Fruit fly (Drosophila melanogaster): Measurements from ENCODE around the gene CG4594.
A peak's percentile ranks its signal among the peaks of the same experiment; 100 is the strongest.

CG4594 gene

dm6 chr2L:9945086-9945485 is 25.1 kb downstream of the CG4594 start:
- peak; percentile 49 for TF ChIP-seq CG9139 (GFP tag; optimal IDR thresholded peaks at IDR 0.05)
- no peak for TF ChIP-seq CG31627 (GFP tag; optimal IDR thresholded peaks at IDR 0.05)
- no peak for TF ChIP-seq Hr38 (GFP tag; optimal IDR thresholded peaks at IDR 0.05)
- TF ChIP-seq Ets96B (tag; optimal IDR thresholded peaks at IDR 0.05): no peak
- TF ChIP-seq esn (GFP tag; optimal IDR thresholded peaks at IDR 0.05): peak; percentile 2
- peak; percentile 42 for TF ChIP-seq CG6808 (GFP tag; optimal IDR thresholded peaks at IDR 0.05)
- TF ChIP-seq CG16779 (tag; optimal IDR thresholded peaks at IDR 0.05): peak; percentile 14
- no peak for TF ChIP-seq Met (GFP tag; optimal IDR thresholded peaks at IDR 0.05)
- no peak for TF ChIP-seq CG7368 (GFP tag; optimal IDR thresholded peaks at IDR 0.05)
- TF ChIP-seq Eip93F (GFP tag; optimal IDR thresholded peaks at IDR 0.05): no peak
- TF ChIP-seq CG11902 (GFP tag; optimal IDR thresholded peaks at IDR 0.05): no peak
- TF ChIP-seq Blimp-1 (GFP tag; optimal IDR thresholded peaks at IDR 0.05): no peak
- TF ChIP-seq Eip78C (GFP tag): peak; percentile 71
- TF ChIP-seq net (GFP tag; optimal IDR thresholded peaks at IDR 0.05): no peak
- TF ChIP-seq CG8632 (GFP tag; optimal IDR thresholded peaks at IDR 0.05): no peak
- TF ChIP-seq CG10669 (GFP tag; optimal IDR thresholded peaks at IDR 0.05): peak; percentile 22
- TF ChIP-seq Smox (GFP tag; optimal IDR thresholded peaks at IDR 0.05): no peak
- no peak for TF ChIP-seq Eip75B (GFP tag; optimal IDR thresholded peaks at IDR 0.05)
- TF ChIP-seq CG1621 (tag; optimal IDR thresholded peaks at IDR 0.05): peak; percentile 10
- TF ChIP-seq CG6854 (GFP tag; optimal IDR thresholded peaks at IDR 0.05): peak; percentile 33
- TF ChIP-seq cyc (GFP tag; optimal IDR thresholded peaks at IDR 0.05): no peak
- peak; percentile 67 for TF ChIP-seq CG6276 (GFP tag; optimal IDR thresholded peaks at IDR 0.05)
- TF ChIP-seq dsx (GFP tag; optimal IDR thresholded peaks at IDR 0.05; ENCODE audit: poor library complexity, severe bottlenecking): peak; percentile 3
- TF ChIP-seq vri (GFP tag; optimal IDR thresholded peaks at IDR 0.05): no peak
- peak; percentile 59 to 75 for TF ChIP-seq ss (GFP tag; optimal IDR thresholded peaks at IDR 0.05)
- TF ChIP-seq CG8319 (GFP tag; optimal IDR thresholded peaks at IDR 0.05): no peak
- TF ChIP-seq svp (GFP tag): peak; percentile 96

DNA sequence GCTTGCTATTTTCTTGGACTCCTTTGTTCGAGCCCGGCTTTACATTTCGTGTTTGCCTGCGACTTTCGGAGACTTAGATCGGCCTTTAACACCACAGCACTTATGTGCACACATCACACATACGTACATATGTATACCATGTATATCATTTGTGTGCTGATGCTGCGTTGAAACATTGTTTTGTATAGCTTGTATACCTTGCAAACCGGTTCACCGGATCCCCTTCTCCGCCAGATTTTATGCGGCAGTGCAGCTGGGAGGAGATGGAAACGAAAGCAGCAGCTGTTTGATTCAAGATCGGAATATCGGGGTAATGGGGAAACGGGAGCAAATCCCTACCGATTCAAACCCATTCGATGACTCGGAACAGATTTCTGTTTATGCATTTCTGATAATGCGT is 26.1 kb downstream of the CG4594 start:
- TF ChIP-seq dsx (GFP tag; optimal IDR thresholded peaks at IDR 0.05; ENCODE audit: poor library complexity, severe bottlenecking) (peak; percentile 95), svp (GFP tag) (no peak), fkh (GFP tag; optimal IDR thresholded peaks at IDR 0.05) (peak; percentile 27), CG6854 (GFP tag; optimal IDR thresholded peaks at IDR 0.05) (peak; percentile 8), CG1621 (tag; optimal IDR thresholded peaks at IDR 0.05) (peak; percentile 8), CG11902 (GFP tag; optimal IDR thresholded peaks at IDR 0.05) (no peak), Blimp-1 (GFP tag; optimal IDR thresholded peaks at IDR 0.05) (no peak), CG6163 (GFP tag; IDR thresholded peaks at IDR 0.05) (0 out of 3 replicates have a peak, but pooled peaks have one; percentile 31)

dm6 chr2L:9947265-9947664 is 27.3 kb downstream of the CG4594 start, which contains the start of gene CG5853:
TSS of gene CG5853 (minus strand) at chr2L:9947648.
- TF ChIP-seq CG31627 (GFP tag; optimal IDR thresholded peaks at IDR 0.05) (no peak), CG10669 (GFP tag; optimal IDR thresholded peaks at IDR 0.05) (no peak), CG6854 (GFP tag; optimal IDR thresholded peaks at IDR 0.05) (peak; percentile 82), CG6163 (GFP tag; IDR thresholded peaks at IDR 0.05) (peak; percentile 73), CG34406 (GFP tag; optimal IDR thresholded peaks at IDR 0.05) (no peak), fd85E (GFP tag; optimal IDR thresholded peaks at IDR 0.05) (peak; percentile 16), Hr4 (GFP tag; optimal IDR thresholded peaks at IDR 0.05) (no peak), CG6276 (GFP tag; optimal IDR thresholded peaks at IDR 0.05) (no peak), Eip93F (GFP tag; optimal IDR thresholded peaks at IDR 0.05) (no peak), CG11902 (GFP tag; optimal IDR thresholded peaks at IDR 0.05) (no peak), dac (GFP tag; optimal IDR thresholded peaks at IDR 0.05) (no peak), CG6792 (GFP tag; optimal IDR thresholded peaks at IDR 0.05) (peak; percentile 5), Eip78C (GFP tag) (no peak), Smox (GFP tag; optimal IDR thresholded peaks at IDR 0.05) (no peak), CG8119 (GFP tag; IDR thresholded peaks at IDR 0.05) (peak; percentile 16; the same call in 1 of the 3 replicates), CG9139 (GFP tag; optimal IDR thresholded peaks at IDR 0.05) (peak; percentile 67), salr (GFP tag; optimal IDR thresholded peaks at IDR 0.05) (peak in 1 of 2 experiments; percentile 32), fkh (GFP tag; optimal IDR thresholded peaks at IDR 0.05) (peak; percentile 18), CG1621 (tag; optimal IDR thresholded peaks at IDR 0.05) (peak; percentile 64), CG4318 (GFP tag; optimal IDR thresholded peaks at IDR 0.05) (no peak), CG7368 (GFP tag; optimal IDR thresholded peaks at IDR 0.05) (peak; percentile 26), CG16779 (tag; optimal IDR thresholded peaks at IDR 0.05) (peak; percentile 65), Blimp-1 (GFP tag; optimal IDR thresholded peaks at IDR 0.05) (no peak), CG6808 (GFP tag; optimal IDR thresholded peaks at IDR 0.05) (peak; percentile 10), CG3919 (GFP tag; optimal IDR thresholded peaks at IDR 0.05) (peak; percentile 46), Hr38 (GFP tag; optimal IDR thresholded peaks at IDR 0.05) (no peak), topi (GFP tag; optimal IDR thresholded peaks at IDR 0.05) (no peak), achi (GFP tag; optimal IDR thresholded peaks at IDR 0.05) (peak; percentile 34), pdm3 (GFP tag; optimal IDR thresholded peaks at IDR 0.05) (no peak), dsx (GFP tag; optimal IDR thresholded peaks at IDR 0.05; ENCODE audit: poor library complexity, severe bottlenecking) (peak; percentile 63), vri (GFP tag; optimal IDR thresholded peaks at IDR 0.05) (peak; percentile 96), CG8319 (GFP tag; optimal IDR thresholded peaks at IDR 0.05) (no peak), fd59A (GFP tag; optimal IDR thresholded peaks at IDR 0.05) (no peak), svp (GFP tag) (peak; percentile 89), esn (GFP tag; optimal IDR thresholded peaks at IDR 0.05) (peak; percentile 5), acj6 (GFP tag; optimal IDR thresholded peaks at IDR 0.05) (no peak)

All from whole organism, prepupa.